Worm (Caenorhabditis elegans): Measurements from ENCODE around the gene srlf-22.
A peak's percentile ranks its signal among the peaks of the same experiment; 100 is the strongest.

The srlf-22 gene

DNA sequence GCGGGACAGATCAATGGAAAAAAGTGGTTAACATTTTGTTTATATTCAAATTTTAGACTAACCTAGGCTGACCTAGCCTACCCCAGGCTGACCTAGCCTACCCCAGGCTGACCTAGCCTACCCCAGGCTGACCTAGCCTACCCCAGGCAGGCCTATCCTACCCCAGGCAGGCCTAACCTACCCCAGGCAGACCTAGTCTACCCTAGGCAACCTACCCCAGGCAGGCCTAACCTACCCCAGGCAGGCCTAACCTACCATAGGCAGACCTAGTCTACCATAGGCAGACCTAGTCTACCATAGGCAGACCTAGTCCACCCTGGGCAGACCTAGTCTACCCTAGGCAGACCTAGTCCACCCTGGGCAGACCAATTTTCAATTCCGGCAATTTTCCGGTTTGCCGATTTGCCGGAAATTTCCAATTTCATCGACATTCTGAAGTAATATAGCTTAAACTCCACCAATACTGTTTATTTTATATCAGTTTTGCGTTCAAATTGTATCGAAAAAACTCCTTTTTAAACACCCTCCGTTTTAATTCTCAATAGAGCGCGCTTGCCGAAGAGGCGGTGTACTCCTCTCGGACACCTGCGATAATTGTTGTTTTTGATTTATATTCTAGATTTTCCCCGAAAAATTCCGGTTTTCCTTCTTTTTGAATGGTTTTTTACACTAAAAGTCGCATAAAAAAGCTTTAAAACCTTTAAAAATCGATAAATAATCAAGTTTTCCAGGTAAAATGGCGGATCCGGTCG, 13.5 kb downstream of the srlf-22 start, which contains the start of gene trm-2A:
trm-2A (plus strand) TSS at position 732 of the 752 bp plus-strand sequence.
- TF ChIP-seq snpc-1.3 (tag; optimal IDR thresholded peaks at IDR 0.05; ENCODE audit: insufficient read depth) (peak; percentile 52), efl-1 (GFP tag; optimal IDR thresholded peaks at IDR 0.05) (peak; percentile 76), lin-40 (tag; optimal IDR thresholded peaks at IDR 0.05) (peak; percentile 45), ztf-6 (GFP tag; IDR thresholded peaks at IDR 0.05) (no peak), madf-6 (GFP tag; IDR thresholded peaks at IDR 0.05) (peak; percentile 50; the same call in 1 of the 2 replicates), nhr-27 (tag; optimal IDR thresholded peaks at IDR 0.05) (no peak), K12H6.12 (tag; optimal IDR thresholded peaks at IDR 0.05) (no peak), snpc-3.4 (tag; optimal IDR thresholded peaks at IDR 0.05) (peak; percentile 70), madf-3 (GFP tag; IDR thresholded peaks at IDR 0.05) (0 out of 2 replicates have a peak, but pooled peaks have one; percentile 38), mcd-1 (GFP tag; IDR thresholded peaks at IDR 0.05) (peak; percentile 97), ceh-27 (GFP tag; optimal IDR thresholded peaks at IDR 0.05) (peak; percentile 11), attf-5 (GFP tag; optimal IDR thresholded peaks at IDR 0.05) (peak; percentile 15), gei-17 (GFP tag; optimal IDR thresholded peaks at IDR 0.05) (no peak), hmg-1.2 (GFP tag; IDR thresholded peaks at IDR 0.05) (peak; percentile 30; the same call in 1 of the 2 replicates), ZK185.1 (tag; optimal IDR thresholded peaks at IDR 0.05; ENCODE audit: poor library complexity, severe bottlenecking) (no peak), Y53G8AR.9 (GFP tag; conservative IDR thresholded peaks at IDR 0.05) (no peak), F22D6.2 (tag; optimal IDR thresholded peaks at IDR 0.05) (no peak), tbp1 (GFP tag; optimal IDR thresholded peaks at IDR 0.05) (peak; percentile 27), snpc-4 (GFP tag; optimal IDR thresholded peaks at IDR 0.05) (no peak), snpc-4 (tag; optimal IDR thresholded peaks at IDR 0.05) (peak in 1 of 4 experiments; percentile 33), F33H1.4 (GFP tag; IDR thresholded peaks at IDR 0.05) (0 out of 2 replicates have a peak, but pooled peaks have one; percentile 14), lin-54 (GFP tag; optimal IDR thresholded peaks at IDR 0.05) (peak; percentile 94), zfh-2 (GFP tag; conservative IDR thresholded peaks at IDR 0.05) (peak; percentile 37; the same call in 1 of the 2 replicates), dpl-1 (GFP tag; optimal IDR thresholded peaks at IDR 0.05) (peak; percentile 74), athp-1 (tag; optimal IDR thresholded peaks at IDR 0.05) (no peak), lin-35 (GFP tag; optimal IDR thresholded peaks at IDR 0.05) (peak in 2 of 3 experiments; percentile 15 to 91), F37B4.10 (GFP tag; IDR thresholded peaks at IDR 0.05) (0 out of 2 replicates have a peak, but pooled peaks have one; percentile 61), lsl-1 (GFP tag; optimal IDR thresholded peaks at IDR 0.05) (peak; percentile 18), ceh-100 (GFP tag; IDR thresholded peaks at IDR 0.05) (0 out of 2 replicates have a peak, but pooled peaks have one; percentile 22)

DNA sequence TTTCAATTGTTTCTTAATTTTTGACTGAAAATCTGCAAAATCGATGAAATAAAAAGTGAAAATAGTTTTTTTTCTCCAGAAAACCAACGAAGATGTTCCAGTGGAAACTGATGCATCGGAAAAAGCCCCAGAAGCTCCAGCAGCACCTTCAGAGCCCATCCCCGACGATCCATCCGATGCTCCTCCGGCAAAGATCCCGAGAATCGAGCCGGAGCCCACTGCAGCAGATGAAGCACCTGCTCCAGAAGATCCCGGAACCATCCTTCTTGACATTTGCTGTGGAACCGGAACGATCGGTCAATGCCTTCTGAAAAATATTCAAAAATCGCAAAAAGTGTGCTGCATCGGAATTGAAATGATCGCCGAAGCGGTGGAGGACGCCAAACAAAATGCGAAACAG, 17.7 kb downstream of the srlf-22 start:
- TF ChIP-seq egrh-3 (GFP tag; IDR thresholded peaks at IDR 0.05) (peak; percentile 60; the same call in 1 of the 2 replicates), C17E4.6 (GFP tag; IDR thresholded peaks at IDR 0.05) (no peak), ztf-22 (GFP tag; optimal IDR thresholded peaks at IDR 0.05) (no peak), snpc-1.1 (tag; optimal IDR thresholded peaks at IDR 0.05; ENCODE audit: insufficient read depth) (no peak), K12H6.12 (tag; optimal IDR thresholded peaks at IDR 0.05) (no peak), nfyb-1 (GFP tag; IDR thresholded peaks at IDR 0.05) (no peak), mes-4 (tag; optimal IDR thresholded peaks at IDR 0.05) (no peak), attf-5 (GFP tag; optimal IDR thresholded peaks at IDR 0.05) (no peak), ztf-28 (GFP tag; IDR thresholded peaks at IDR 0.05) (no peak), zfh-2 (GFP tag; conservative IDR thresholded peaks at IDR 0.05) (peak; percentile 76), mcd-1 (GFP tag; IDR thresholded peaks at IDR 0.05) (0 out of 2 replicates have a peak, but pooled peaks have one; percentile 10)
